Worm (Caenorhabditis elegans): ENCODE results near the gene T06C12.9.

DNA sequence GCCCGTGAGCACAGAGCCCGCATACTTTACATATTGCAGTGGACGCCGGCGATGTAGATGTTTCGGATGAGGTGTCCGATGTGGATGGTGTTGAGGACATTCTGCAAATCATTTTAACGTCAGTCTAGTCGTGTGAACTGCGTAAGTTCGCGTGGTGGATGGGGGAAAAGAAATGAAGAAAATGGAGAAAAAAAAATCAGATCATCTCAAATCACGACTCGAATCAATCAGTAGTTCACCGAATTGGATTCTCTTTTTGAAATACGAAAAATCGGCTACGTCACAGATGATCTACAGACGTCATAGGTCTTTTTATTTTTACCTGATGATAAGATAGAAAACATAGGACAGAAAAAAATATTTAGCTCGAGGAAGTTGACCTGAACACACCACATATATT is 9.6 kb downstream of the T06C12.9 start, which contains the start of gene nhr-102:
- TF ChIP-seq ama-1 (optimal IDR thresholded peaks at IDR 0.05) = no peak
- TF ChIP-seq ceh-13 (GFP tag; optimal IDR thresholded peaks at IDR 0.05) = no peak
- no peak for TF ChIP-seq tbx-11 (GFP tag; IDR thresholded peaks at IDR 0.05)
- no peak for TF ChIP-seq ceh-36 (tag; optimal IDR thresholded peaks at IDR 0.05)
- TF ChIP-seq scrt-1 (GFP tag; IDR thresholded peaks at IDR 0.05) = no peak
- no peak for TF ChIP-seq sea-1 (GFP tag; conservative IDR thresholded peaks at IDR 0.05)
- TF ChIP-seq aly-1 (tag; optimal IDR thresholded peaks at IDR 0.05) = no peak
- TF ChIP-seq hnd-1 (tag; optimal IDR thresholded peaks at IDR 0.05) = no peak
